Fruit fly (Drosophila melanogaster) Kc167 (cell line): ENCODE measurements around the gene Gtpx.

Experiments
- Myc ChIP-seq: fragments of >200 bp; optimal IDR thresholded peaks from 2 replicates; lab custom pipeline; 2017; ENCODE audit warnings: missing external identifiers
- Sin3A ChIP-seq: fragments of >200 bp; optimal IDR thresholded peaks from 2 replicates; lab custom pipeline; 2018; ENCODE audit warnings: missing external identifiers
- h ChIP-seq: fragments of >200 bp; optimal IDR thresholded peaks from 3 replicates; lab custom pipeline; 2018; ENCODE audit warnings: missing external identifiers
- insv ChIP-seq: fragments of >200 bp; optimal IDR thresholded peaks from 3 replicates; lab custom pipeline; 2018; ENCODE audit warnings: missing external identifiers
- psq ChIP-seq: fragments of >200 bp; optimal IDR thresholded peaks from 2 replicates; lab custom pipeline; 2017; ENCODE audit warnings: missing external identifiers
- ttk ChIP-seq: sonication (Bioruptor generic); optimal IDR thresholded peaks from 2 replicates; lab custom pipeline; 2017; ENCODE audit warnings: missing external identifiers

Gtpx gene

DNA sequence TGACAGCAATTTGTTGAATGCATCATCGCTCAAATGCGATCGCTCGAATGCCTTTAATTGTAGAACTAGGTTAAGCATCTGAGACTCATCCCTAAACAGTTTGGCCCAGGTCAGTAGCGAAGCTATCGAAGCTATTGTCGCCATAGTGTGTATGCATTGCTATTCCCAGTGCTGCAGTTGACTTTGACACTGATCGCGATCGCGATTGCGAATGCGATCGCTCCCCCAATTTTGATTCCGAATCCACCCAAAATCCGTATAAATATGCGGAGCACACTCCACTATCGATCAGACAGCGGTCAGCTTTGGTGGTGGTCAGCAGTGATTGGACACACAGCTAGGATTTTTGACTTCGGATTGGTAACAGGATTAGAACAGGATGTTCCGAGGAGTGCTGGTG, 3.7 kb downstream of the Gtpx start, which contains the start of gene CG14961:
Gene CG14961, plus strand, starts transcription at position 301 of the 400 bp plus-strand sequence.
- TF ChIP-seq psq = no peak

DNA sequence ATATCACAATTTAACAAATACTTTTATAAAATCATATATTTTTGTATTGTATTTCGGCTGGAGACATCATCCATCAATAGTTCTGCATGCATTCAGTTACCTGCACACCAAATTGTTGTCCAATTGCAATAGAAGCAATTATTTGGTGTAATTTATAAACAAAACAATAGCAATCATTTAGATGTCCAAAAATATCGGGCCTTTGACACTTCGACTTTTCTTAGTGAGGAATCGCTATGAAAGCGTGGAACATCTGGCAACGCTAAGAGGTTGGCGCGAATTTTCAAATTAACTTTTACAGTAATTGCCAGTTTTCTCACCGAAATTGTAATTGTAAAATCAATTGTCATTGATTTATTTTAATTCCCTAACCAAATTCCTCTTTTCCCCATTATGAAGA, 8.7 kb downstream of the Gtpx start, which contains the start of gene CG14969:
Gene CG14969, minus strand, starts transcription at position 195 of the 400 bp plus-strand sequence.
- no peak for TF ChIP-seq insv (lab: Kevin White, UChicago)
- no peak for TF ChIP-seq psq
- no peak for TF ChIP-seq Sin3A
- no peak for TF ChIP-seq Myc (lab: Kevin White, UChicago)
- no peak for TF ChIP-seq ttk (lab: Kevin White, UChicago)
- TF ChIP-seq h (lab: Kevin White, UChicago) = no peak

DNA sequence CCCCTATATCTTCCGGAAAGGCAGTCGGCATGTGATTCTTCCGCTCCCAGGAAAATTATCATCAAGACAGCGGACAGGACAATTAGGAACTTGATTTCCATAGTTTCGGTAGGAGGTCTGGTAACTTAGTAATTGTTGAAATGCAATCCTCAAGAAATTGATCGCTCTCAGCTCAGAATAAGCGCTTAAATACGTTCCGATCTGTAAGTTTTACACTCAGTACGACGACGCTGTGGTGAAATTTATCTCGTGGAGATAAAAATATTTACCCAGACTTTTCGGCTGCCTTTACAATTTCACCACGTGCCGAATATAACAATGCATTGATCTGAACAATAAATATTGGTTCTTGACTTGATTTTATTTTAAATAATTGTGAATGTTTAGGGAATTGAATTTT, 9.6 kb downstream of the Gtpx start, which contains the start of gene Drsl1:
Gene Drsl1, minus strand, starts transcription at position 101 of the 400 bp plus-strand sequence.
- TF ChIP-seq psq = no peak
- TF ChIP-seq Sin3A = no peak
- no peak for TF ChIP-seq ttk (lab: Kevin White, UChicago)
- no peak for TF ChIP-seq Myc (lab: Kevin White, UChicago)
- no peak for TF ChIP-seq insv (lab: Kevin White, UChicago)
- no peak for TF ChIP-seq h (lab: Kevin White, UChicago)

dm6 chr3L:3336368-3337164, 10.5 kb downstream of the Gtpx start, which contains the start of the genes Drsl6 and kst:
Gene Drsl6, minus strand, starts transcription at chr3L:3336418.
Gene kst, plus strand, starts transcription at chr3L:3336860.
- TF ChIP-seq h (lab: Kevin White, UChicago) = no peak
- TF ChIP-seq insv (lab: Kevin White, UChicago) = no peak
- TF ChIP-seq psq = no peak
- TF ChIP-seq ttk (lab: Kevin White, UChicago) = no peak
- TF ChIP-seq Myc (lab: Kevin White, UChicago) = no peak
- TF ChIP-seq Sin3A = no peak

DNA sequence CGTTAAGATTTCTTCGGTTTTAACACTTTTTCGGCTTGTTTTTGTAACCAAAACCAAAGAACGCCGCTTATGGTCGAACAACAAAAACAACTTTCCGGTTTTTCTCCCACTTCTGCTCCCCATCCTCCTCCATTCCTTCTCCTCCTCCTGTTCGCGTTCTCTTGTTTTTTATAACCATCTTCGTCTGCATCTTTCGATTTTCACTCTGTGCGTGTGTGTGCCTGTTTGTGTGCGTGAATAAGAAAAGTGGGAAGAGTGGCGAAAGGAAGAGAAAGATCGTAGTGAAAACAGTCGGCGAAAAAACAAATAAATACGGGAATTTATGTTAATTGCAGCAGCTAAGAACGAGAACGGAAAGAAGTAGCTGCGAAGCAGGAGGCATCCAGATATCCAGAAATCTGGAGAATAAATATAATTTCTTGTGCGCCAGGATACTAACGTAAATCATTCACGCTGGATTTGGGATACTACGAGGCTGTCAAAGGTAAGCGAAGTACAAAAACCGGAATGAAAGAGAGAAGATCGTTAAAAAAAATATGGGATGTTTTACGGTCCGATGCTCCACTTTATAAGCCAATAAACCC, 11.4 kb downstream of the Gtpx start:
- no peak for TF ChIP-seq h (lab: Kevin White, UChicago)
- no peak for TF ChIP-seq Sin3A
- TF ChIP-seq Myc (lab: Kevin White, UChicago) = no peak
- no peak for TF ChIP-seq psq
- no peak for TF ChIP-seq ttk (lab: Kevin White, UChicago)
- TF ChIP-seq insv (lab: Kevin White, UChicago) = no peak

dm6 chr3L:3338028-3338855, 12.2 kb downstream of the Gtpx start:
- TF ChIP-seq insv (lab: Kevin White, UChicago) (no peak), Sin3A (no peak), h (lab: Kevin White, UChicago) (no peak), Myc (lab: Kevin White, UChicago) (no peak), psq (no peak)

- no peak for TF ChIP-seq psq
- TF ChIP-seq h (lab: Kevin White, UChicago) = no peak
- TF ChIP-seq insv (lab: Kevin White, UChicago) = no peak
- TF ChIP-seq Myc (lab: Kevin White, UChicago) = no peak
- TF ChIP-seq ttk (lab: Kevin White, UChicago) = no peak
- no peak for TF ChIP-seq Sin3A
These were observed 13.0 kb downstream of the Gtpx start for dm6 chr3L:3338882-3339590.

dm6 chr3L:3339695-3340226, 13.7 kb downstream of the Gtpx start:
- no peak for TF ChIP-seq ttk (lab: Kevin White, UChicago)
- TF ChIP-seq psq = no peak
- no peak for TF ChIP-seq Myc (lab: Kevin White, UChicago)
- TF ChIP-seq insv (lab: Kevin White, UChicago) = no peak
- TF ChIP-seq h (lab: Kevin White, UChicago) = no peak
- TF ChIP-seq Sin3A = no peak

dm6 chr3L:3342307-3342940, 16.4 kb downstream of the Gtpx start:
- TF ChIP-seq Sin3A (no peak), insv (lab: Kevin White, UChicago) (no peak), psq (no peak), h (lab: Kevin White, UChicago) (no peak), Myc (lab: Kevin White, UChicago) (no peak), ttk (lab: Kevin White, UChicago) (no peak)

DNA sequence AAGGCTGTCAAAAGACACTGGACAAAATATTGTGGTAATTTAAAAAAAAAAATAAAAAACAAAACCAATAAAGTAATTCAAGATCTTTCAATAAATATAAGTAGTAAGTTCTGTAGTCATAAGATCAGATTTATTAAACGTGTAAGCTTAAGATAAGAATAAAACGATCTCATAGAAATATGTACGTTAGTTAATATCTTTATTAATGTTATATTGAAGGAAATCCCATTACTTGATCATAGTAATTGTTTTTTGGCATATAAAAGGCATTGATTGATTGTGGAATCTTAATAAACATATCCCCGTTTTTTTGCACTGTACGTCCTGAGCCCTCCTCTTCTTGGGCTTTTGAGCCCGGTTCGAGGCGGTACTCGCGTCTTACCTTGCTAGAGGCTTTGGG, 17.2 kb downstream of the Gtpx start:
- TF ChIP-seq insv (lab: Kevin White, UChicago) = no peak
- TF ChIP-seq ttk (lab: Kevin White, UChicago) = no peak
- no peak for TF ChIP-seq psq
- TF ChIP-seq Sin3A = no peak
- no peak for TF ChIP-seq Myc (lab: Kevin White, UChicago)
- TF ChIP-seq h (lab: Kevin White, UChicago) = no peak
